Fruit fly (Drosophila melanogaster) whole organism, pupa: ENCODE data around the gene CG12507.

ENCODE experiments used
- CG10348 ChIP-seq: fragments of 200-800 bp; sonication (Bioruptor generic); IDR thresholded peaks from 2 replicates; pipeline ENCODE4 v1.3.6; 2022; ENCODE audit warnings: missing biosample characterization, missing genetic modification characterization
- CG12605 ChIP-seq: fragments of 200-800 bp; sonication (Bioruptor generic); IDR thresholded peaks from 2 replicates; pipeline ENCODE4 v1.3.6; 2022; ENCODE audit warnings: missing biosample characterization, missing genetic modification characterization
- CG13204 ChIP-seq: fragments of 200-800 bp; sonication (Bioruptor generic); optimal IDR thresholded peaks from 2 replicates; lab custom pipeline; 2018; ENCODE audit warnings: missing biosample characterization, mild to moderate bottlenecking, missing genetic modification characterization, moderate library complexity
- CG14655 ChIP-seq: fragments of 200-800 bp; sonication (Bioruptor generic); optimal IDR thresholded peaks from 3 replicates; lab custom pipeline; 2017; ENCODE audit warnings: mild to moderate bottlenecking, missing biosample characterization, missing genetic modification reagents, missing genetic modification characterization
- CG15710 ChIP-seq: fragments of 200-800 bp; sonication (Bioruptor generic); optimal IDR thresholded peaks from 2 replicates; lab custom pipeline; 2018; ENCODE audit warnings: missing biosample characterization, mild to moderate bottlenecking, missing genetic modification characterization, moderate library complexity
- CG17806 ChIP-seq: fragments of 200-800 bp; sonication (Bioruptor generic); optimal IDR thresholded peaks from 2 replicates; lab custom pipeline; 2018; ENCODE audit warnings: missing biosample characterization, mild to moderate bottlenecking, missing genetic modification characterization, moderate library complexity
- CG32121 ChIP-seq: fragments of 200-800 bp; sonication (Bioruptor generic); IDR thresholded peaks from 2 replicates; pipeline ENCODE4 v1.3.6; 2022; ENCODE audit warnings: missing biosample characterization, missing genetic modification characterization
- CG34367 ChIP-seq: fragments of 200-800 bp; sonication (Bioruptor generic); optimal IDR thresholded peaks from 2 replicates; lab custom pipeline; 2018; ENCODE audit warnings: missing biosample characterization, mild to moderate bottlenecking, missing genetic modification characterization
- CG4496 ChIP-seq: fragments of 200-800 bp; sonication (Bioruptor generic); IDR thresholded peaks from 3 replicates; pipeline ENCODE4 v1.3.6; 2022; ENCODE audit warnings: missing biosample characterization, missing genetic modification characterization
- CG8159 ChIP-seq: fragments of 200-800 bp; sonication (Bioruptor generic); optimal IDR thresholded peaks from 3 replicates; lab custom pipeline; 2018; ENCODE audit warnings: missing biosample characterization, mild to moderate bottlenecking, missing genetic modification characterization, moderate library complexity
- CG8301 ChIP-seq: fragments of 200-800 bp; sonication (Bioruptor generic); optimal IDR thresholded peaks from 2 replicates; lab custom pipeline; 2018; ENCODE audit warnings: missing biosample characterization, mild to moderate bottlenecking, missing genetic modification characterization
- CG9948 ChIP-seq: fragments of 200-800 bp; sonication (Bioruptor generic); optimal IDR thresholded peaks from 2 replicates; lab custom pipeline; 2018; ENCODE audit warnings: missing biosample characterization, mild to moderate bottlenecking, missing genetic modification characterization, moderate library complexity
- D1 ChIP-seq: fragments of 200-800 bp; sonication (Bioruptor generic); optimal IDR thresholded peaks from 2 replicates; lab custom pipeline; 2018; ENCODE audit warnings: missing biosample characterization, mild to moderate bottlenecking, missing genetic modification characterization, moderate library complexity
- EcR ChIP-seq: fragments of 200-800 bp; sonication (Bioruptor generic); optimal IDR thresholded peaks from 3 replicates; lab custom pipeline; 2019; ENCODE audit warnings: missing biosample characterization, missing genetic modification characterization, mild to moderate bottlenecking, moderate library complexity, missing genetic modification reagents
- Ets98B ChIP-seq: fragments of 200-800 bp; sonication (Bioruptor generic); IDR thresholded peaks from 2 replicates; pipeline ENCODE4 v1.3.6; 2022; ENCODE audit warnings: missing biosample characterization, missing genetic modification characterization
- Pif1A ChIP-seq: fragments of 200-800 bp; sonication (Bioruptor generic); optimal IDR thresholded peaks from 3 replicates; lab custom pipeline; 2016; ENCODE audit warnings: missing biosample characterization, missing genetic modification characterization
- Pif1B ChIP-seq: fragments of 200-800 bp; sonication (Bioruptor generic); optimal IDR thresholded peaks from 3 replicates; lab custom pipeline; 2016; ENCODE audit warnings: missing biosample characterization, missing genetic modification characterization
- Snoo ChIP-seq: fragments of 200-800 bp; sonication (Bioruptor generic); optimal IDR thresholded peaks from 3 replicates; lab custom pipeline; 2017; ENCODE audit warnings: missing biosample characterization, mild to moderate bottlenecking, missing genetic modification characterization, inconsistent platforms
- fd96Ca ChIP-seq: fragments of 200-800 bp; sonication (Bioruptor generic); IDR thresholded peaks from 3 replicates; pipeline ENCODE4 v1.3.6; 2022; ENCODE audit warnings: missing biosample characterization, missing genetic modification characterization
- gl ChIP-seq: fragments of 200-800 bp; sonication (Bioruptor generic); optimal IDR thresholded peaks from 2 replicates; lab custom pipeline; 2018; ENCODE audit warnings: missing biosample characterization, mild to moderate bottlenecking, missing genetic modification characterization
- rn ChIP-seq: fragments of 200-800 bp; sonication (Bioruptor generic); IDR thresholded peaks from 2 replicates; pipeline ENCODE4 v1.3.6; 2022; ENCODE audit warnings: missing biosample characterization, missing genetic modification characterization

The CG12507 gene

dm6 chrX:16266437-16266836 lies at the start of gene CG12507:
CG12507 (minus strand) TSS chrX:16266537.
- TF ChIP-seq rn (GFP tag; lab: Robert Waterston, UW): no peak
- TF ChIP-seq CG14655 (GFP tag; lab: Kevin White, UChicago): no peak
- TF ChIP-seq Pif1B (GFP tag; lab: Kevin White, UChicago): no peak
- no peak for TF ChIP-seq CG32121
- TF ChIP-seq Ets98B (GFP tag; lab: Robert Waterston, UW): no peak
- no peak for TF ChIP-seq CG13204 (GFP tag; lab: Kevin White, UChicago)
- TF ChIP-seq Pif1A (GFP tag; lab: Kevin White, UChicago): no peak
- TF ChIP-seq gl (tag; lab: Kevin White, UChicago): no peak
- TF ChIP-seq CG12605 (GFP tag; lab: Robert Waterston, UW): no peak
- no peak for TF ChIP-seq fd96Ca

dm6 chrX:16313078-16313875 lies 46.9 kb upstream of the CG12507 start, which contains the start of the genes CG9915 and SWIP:
CG9915 (minus strand) TSS chrX:16313138.
SWIP (plus strand) TSS chrX:16313709.
- 0 out of 3 replicates have a peak, but pooled peaks have one; percentile 18 for TF ChIP-seq CG4496 (GFP tag; lab: Robert Waterston, UW)
- TF ChIP-seq gl (tag; lab: Kevin White, UChicago): no peak
- peak; percentile 3 for TF ChIP-seq CG15710 (tag; lab: Kevin White, UChicago)

dm6 chrX:16309764-16310163 lies 43.4 kb upstream of the CG12507 start:
- TF ChIP-seq CG10348 (no peak), D1 (tag; lab: Kevin White, UChicago) (no peak), CG15710 (tag; lab: Kevin White, UChicago) (no peak), CG34367 (tag; lab: Kevin White, UChicago) (no peak), Ets98B (GFP tag; lab: Robert Waterston, UW) (no peak), CG17806 (tag; lab: Kevin White, UChicago) (no peak), EcR (GFP tag; lab: Kevin White, UChicago) (no peak), Pif1B (GFP tag; lab: Kevin White, UChicago) (no peak), CG32121 (no peak), gl (tag; lab: Kevin White, UChicago) (no peak)
- TF ChIP-seq, all 21 proteins: peak for 0

dm6 chrX:16308953-16309352 lies 42.6 kb upstream of the CG12507 start:
- TF ChIP-seq CG10348: no peak
- no peak for TF ChIP-seq Snoo (tag; lab: Kevin White, UChicago)
- no peak for TF ChIP-seq Ets98B (GFP tag; lab: Robert Waterston, UW)
- TF ChIP-seq CG8301 (tag; lab: Kevin White, UChicago): no peak
- no peak for TF ChIP-seq CG14655 (GFP tag; lab: Kevin White, UChicago)

dm6 chrX:16308310-16308918 lies 42.1 kb upstream of the CG12507 start, which contains the start of gene Had1:
Had1 (minus strand) TSS chrX:16308667.
- 0 out of 3 replicates have a peak, but pooled peaks have one; percentile 7 for TF ChIP-seq CG4496 (GFP tag; lab: Robert Waterston, UW)
- no peak for TF ChIP-seq Snoo (tag; lab: Kevin White, UChicago)

- TF ChIP-seq CG15710 (tag; lab: Kevin White, UChicago): no peak
- TF ChIP-seq CG8301 (tag; lab: Kevin White, UChicago): no peak
Measured at dm6 chrX:16303636-16304035, 37.3 kb upstream of the CG12507 start, which contains the start of gene CG3679. CG3679 (plus strand) TSS chrX:16303870.

- TF ChIP-seq Pif1A (GFP tag; lab: Kevin White, UChicago) (no peak), CG8159 (tag; lab: Kevin White, UChicago) (no peak), rn (GFP tag; lab: Robert Waterston, UW) (no peak), Snoo (tag; lab: Kevin White, UChicago) (no peak), CG8301 (tag; lab: Kevin White, UChicago) (no peak), CG17806 (tag; lab: Kevin White, UChicago) (no peak), Pif1B (GFP tag; lab: Kevin White, UChicago) (no peak), CG14655 (GFP tag; lab: Kevin White, UChicago) (no peak), fd96Ca (no peak), EcR (GFP tag; lab: Kevin White, UChicago) (no peak), CG4496 (GFP tag; lab: Robert Waterston, UW) (no peak), CG13204 (GFP tag; lab: Kevin White, UChicago) (no peak), CG12605 (GFP tag; lab: Robert Waterston, UW) (no peak), gl (tag; lab: Kevin White, UChicago) (no peak), CG9948 (tag; lab: Kevin White, UChicago) (no peak), CG10348 (no peak)
Measured at dm6 chrX:16297618-16298017, 31.3 kb upstream of the CG12507 start, which contains the start of gene ERp44. ERp44 (minus strand) TSS chrX:16297718.
